Worm (Caenorhabditis elegans): ENCODE results near the gene M03F4.6.

DNA sequence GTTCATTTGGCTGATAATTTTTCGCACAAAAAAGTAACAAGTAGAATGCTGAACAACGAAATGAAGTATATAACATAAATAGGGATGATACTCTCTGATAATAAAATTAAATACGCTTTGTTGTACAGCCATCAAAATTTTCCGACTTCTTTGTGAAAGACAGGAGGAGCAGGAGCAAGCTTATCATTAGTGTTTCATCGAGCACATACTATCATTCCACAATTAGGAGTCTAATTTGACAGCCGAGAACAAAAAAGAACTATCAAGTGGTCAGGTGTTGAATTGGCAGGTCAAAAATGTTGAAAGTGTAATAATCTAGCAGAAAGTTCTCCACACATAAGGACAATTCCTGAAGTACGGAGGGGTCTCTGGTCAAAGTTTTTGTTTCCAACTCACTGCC is 41.0 kb downstream of the M03F4.6 start:
- no peak for TF ChIP-seq duxl-1 (tag; optimal IDR thresholded peaks at IDR 0.05; ENCODE audit: poor library complexity)
- TF ChIP-seq arid-1 (GFP tag; conservative IDR thresholded peaks at IDR 0.05), result no peak
- no peak for TF ChIP-seq egl-43 (GFP tag; IDR thresholded peaks at IDR 0.05)
- TF ChIP-seq lin-38 (GFP tag; IDR thresholded peaks at IDR 0.05), result no peak
- TF ChIP-seq vab-7 (GFP tag; IDR thresholded peaks at IDR 0.05), result no peak
- TF ChIP-seq egl-27 (tag; optimal IDR thresholded peaks at IDR 0.05), result no peak
- TF ChIP-seq ceh-82 (tag; optimal IDR thresholded peaks at IDR 0.05), result no peak
- no peak for TF ChIP-seq mdl-1 (tag; optimal IDR thresholded peaks at IDR 0.05)
- no peak for TF ChIP-seq Y48G9A.11 (GFP tag; IDR thresholded peaks at IDR 0.05)
- TF ChIP-seq Y75B8A.6 (GFP tag; IDR thresholded peaks at IDR 0.05), result no peak
- TF ChIP-seq nhr-28 (tag; optimal IDR thresholded peaks at IDR 0.05), result peak; percentile 10
- no peak for TF ChIP-seq gei-8 (GFP tag; optimal IDR thresholded peaks at IDR 0.05)

Measured in whole organism, L4 larva.